Worm (Caenorhabditis elegans) whole organism, L3 larva: ENCODE measurements around the gene Y39B6A.69.

Source experiments
- ceh-82 ChIP-seq: fragments of 150-350 bp; optimal IDR thresholded peaks from 2 replicates; lab custom pipeline; 2014; ENCODE audit warnings: missing biosample characterization, missing genetic modification characterization
- elt-1 ChIP-seq: fragments of 150-350 bp; optimal IDR thresholded peaks from 2 replicates; lab custom pipeline; 2014; ENCODE audit warnings: missing biosample characterization, missing genetic modification characterization
- nhr-237 ChIP-seq: fragments of 150-350 bp; optimal IDR thresholded peaks from 2 replicates; lab custom pipeline; 2014; ENCODE audit warnings: missing biosample characterization, missing genetic modification characterization
- pqm-1 ChIP-seq: fragments of 150-350 bp; optimal IDR thresholded peaks from 2 replicates; lab custom pipeline; 2017; ENCODE audit warnings: missing biosample characterization, missing genetic modification characterization, inconsistent platforms
- snpc-4 ChIP-seq: fragments of 150-350 bp; optimal IDR thresholded peaks from 2 replicates; lab custom pipeline; 2014; ENCODE audit warnings: missing biosample characterization, missing genetic modification characterization
- ztf-11 ChIP-seq: fragments of 150-350 bp; optimal IDR thresholded peaks from 2 replicates; lab custom pipeline; 2014; ENCODE audit warnings: missing biosample characterization, missing genetic modification characterization
- ztf-4 ChIP-seq: fragments of 150-350 bp; optimal IDR thresholded peaks from 2 replicates; lab custom pipeline; 2014; ENCODE audit warnings: missing biosample characterization, missing genetic modification characterization

DNA sequence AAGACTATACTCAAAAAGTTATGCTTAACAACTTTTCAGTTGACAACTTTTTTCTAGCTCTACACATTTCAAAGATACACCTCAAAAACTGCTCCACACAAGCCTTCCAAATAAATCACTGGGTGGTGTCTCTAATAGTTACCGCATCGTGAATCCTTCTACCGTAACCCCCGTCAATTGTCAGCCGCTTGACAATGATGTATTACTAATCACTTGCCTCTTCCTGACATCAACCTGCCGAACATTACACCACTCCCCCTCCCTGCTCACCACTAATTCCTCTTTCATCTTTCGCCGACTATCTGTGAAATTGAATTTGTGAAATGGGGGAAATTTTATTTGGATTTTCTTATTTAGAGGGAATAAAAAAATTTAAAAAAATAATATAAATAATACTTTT, 29.5 kb upstream of the Y39B6A.69 start:
- TF ChIP-seq nhr-237 (tag; lab: Kevin White, UChicago) (no peak), ceh-82 (tag; lab: Kevin White, UChicago) (no peak), snpc-4 (tag; lab: Kevin White, UChicago) (no peak), pqm-1 (tag; lab: Kevin White, UChicago) (no peak), ztf-11 (tag; lab: Kevin White, UChicago) (no peak), elt-1 (tag; lab: Kevin White, UChicago) (no peak), ztf-4 (tag; lab: Kevin White, UChicago) (no peak)
